Fruit fly (Drosophila melanogaster) S2 (cell line): ENCODE results near the gene CG43446.

ENCODE experiments used
- CG8478 ChIP-seq: fragments of >200 bp; optimal IDR thresholded peaks from 2 replicates; lab custom pipeline; 2018
- CTCF ChIP-seq, 2 experiments: fragments of >200 bp; optimal IDR thresholded peaks; 2 replicates each; lab custom pipeline; 2018

Gene CG43446

dm6 chr3R:20984902-20985301, 2.8 kb downstream of the CG43446 start:
- TF ChIP-seq CG8478 (no peak), CTCF (optimal IDR thresholded peaks at IDR 0.05; lab: Kevin White, UChicago) (no peak)

DNA sequence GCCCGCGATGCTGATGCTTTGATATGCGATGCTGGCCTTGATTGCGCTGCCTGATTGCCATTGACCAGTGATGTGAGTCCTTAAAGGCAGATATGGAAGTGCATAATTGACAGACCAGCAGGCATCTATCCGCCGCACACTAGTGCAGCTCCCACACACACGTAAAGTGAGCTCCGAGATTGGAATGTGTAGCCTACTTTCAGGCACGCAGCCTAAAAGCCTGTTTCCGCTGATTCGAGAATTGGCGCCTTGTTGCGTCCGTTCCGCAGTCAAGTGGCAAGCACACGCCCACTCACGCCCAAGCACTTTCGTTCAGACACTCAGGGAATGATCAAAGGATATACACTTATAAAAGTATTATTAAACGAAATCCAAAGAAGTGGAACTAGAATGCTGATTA, 3.6 kb downstream of the CG43446 start:
- no peak for TF ChIP-seq CG8478
- peak; percentile 80 to 82 for TF ChIP-seq CTCF (optimal IDR thresholded peaks at IDR 0.05; lab: Kevin White, UChicago)

- TF ChIP-seq CG8478 (no peak), CTCF (optimal IDR thresholded peaks at IDR 0.05; lab: Kevin White, UChicago) (no peak)
These were observed 9.9 kb downstream of the CG43446 start, which contains the start of gene Calx for dm6 chr3R:20977846-20978295. Gene Calx, plus strand, starts transcription at chr3R:20978183.

DNA sequence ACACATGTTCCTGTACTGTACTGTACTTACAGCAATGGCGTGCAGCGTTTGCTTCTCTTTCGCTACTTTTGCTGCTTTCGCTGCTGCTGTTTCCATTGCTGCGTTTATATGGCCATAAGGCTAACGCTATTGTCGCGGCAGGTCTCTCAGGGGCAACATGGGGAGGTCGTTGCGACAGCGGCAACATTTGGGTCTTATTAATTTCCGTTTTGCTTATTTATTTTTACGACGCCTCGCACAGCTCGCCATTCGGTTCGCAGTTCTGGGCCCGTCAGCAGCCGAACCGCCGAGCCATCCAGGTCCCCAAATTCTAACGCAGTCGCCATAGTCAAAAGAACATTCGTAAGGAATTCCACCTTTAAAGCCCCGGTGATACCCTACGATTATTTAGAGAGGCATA, 11.1 kb downstream of the CG43446 start:
- no peak for TF ChIP-seq CTCF (optimal IDR thresholded peaks at IDR 0.05; lab: Kevin White, UChicago)
- TF ChIP-seq CG8478 = no peak

- TF ChIP-seq CG8478 (no peak), CTCF (optimal IDR thresholded peaks at IDR 0.05; lab: Kevin White, UChicago) (no peak)
These were observed 24.8 kb downstream of the CG43446 start for dm6 chr3R:20962965-20963364.

- TF ChIP-seq CG8478 = no peak
- no peak for TF ChIP-seq CTCF (optimal IDR thresholded peaks at IDR 0.05; lab: Kevin White, UChicago)
These were observed 25.7 kb downstream of the CG43446 start for dm6 chr3R:20961993-20962392.

DNA sequence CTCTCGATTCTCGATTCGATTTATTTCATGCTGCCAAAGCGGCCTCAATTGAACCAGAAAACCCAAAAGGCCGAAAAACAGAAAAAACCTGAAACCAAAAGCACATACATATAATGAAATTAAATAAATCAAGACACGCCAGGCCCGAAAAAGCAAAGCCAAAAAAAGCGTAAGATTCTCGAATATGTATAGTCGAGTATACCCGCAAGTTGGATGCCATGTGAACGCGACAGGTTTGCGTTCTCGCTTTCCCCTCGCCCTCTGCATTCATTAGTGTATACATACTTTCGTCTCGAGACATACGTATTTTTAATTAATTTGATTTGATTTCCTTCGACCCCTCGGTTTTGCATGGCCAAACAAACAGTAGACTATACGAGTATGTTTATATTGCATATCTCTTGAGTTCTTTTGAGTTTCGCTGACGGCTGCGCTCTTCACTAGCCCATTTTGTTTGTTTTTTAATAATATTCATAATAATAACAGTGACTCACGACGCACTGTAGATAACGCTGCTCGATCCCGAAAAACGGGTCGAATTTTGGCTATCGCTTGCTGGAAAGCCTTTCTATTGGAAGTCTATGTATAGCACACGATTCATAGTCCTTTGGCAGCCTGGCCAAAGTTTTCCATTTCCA, 26.7 kb downstream of the CG43446 start:
- TF ChIP-seq CTCF (optimal IDR thresholded peaks at IDR 0.05; lab: Kevin White, UChicago) = no peak
- no peak for TF ChIP-seq CG8478

DNA sequence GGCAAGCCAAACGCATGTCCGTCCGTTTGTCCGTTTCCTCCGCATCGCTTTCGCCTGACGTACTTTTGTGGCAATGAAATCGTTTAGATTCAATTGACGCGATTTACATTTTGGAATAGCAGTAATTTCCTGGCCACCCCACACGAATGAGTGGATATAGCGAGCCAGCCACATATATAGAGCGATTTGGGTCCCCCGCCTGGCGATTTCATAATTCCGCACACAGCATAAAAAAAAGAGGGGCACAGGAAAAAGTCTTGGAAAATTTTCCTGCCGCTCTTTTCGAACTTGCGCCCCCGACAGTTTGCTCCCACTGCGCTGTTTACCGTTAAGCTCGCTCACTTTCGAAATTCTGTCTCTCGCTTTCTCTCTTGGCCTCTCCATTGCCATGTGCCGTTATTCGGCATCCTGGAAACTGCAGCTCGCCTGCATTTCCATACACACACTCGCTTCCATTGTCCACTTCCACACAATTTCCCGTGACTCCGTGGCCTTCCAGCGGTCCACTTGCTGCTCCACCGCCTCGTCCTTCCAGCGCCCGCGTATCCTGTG, 29.1 kb downstream of the CG43446 start:
- TF ChIP-seq CG8478 = no peak
- TF ChIP-seq CTCF (optimal IDR thresholded peaks at IDR 0.05; lab: Kevin White, UChicago) = no peak

- no peak for TF ChIP-seq CG8478
- TF ChIP-seq CTCF (optimal IDR thresholded peaks at IDR 0.05; lab: Kevin White, UChicago) = no peak
These were observed 30.6 kb downstream of the CG43446 start for dm6 chr3R:20956875-20957874.

DNA sequence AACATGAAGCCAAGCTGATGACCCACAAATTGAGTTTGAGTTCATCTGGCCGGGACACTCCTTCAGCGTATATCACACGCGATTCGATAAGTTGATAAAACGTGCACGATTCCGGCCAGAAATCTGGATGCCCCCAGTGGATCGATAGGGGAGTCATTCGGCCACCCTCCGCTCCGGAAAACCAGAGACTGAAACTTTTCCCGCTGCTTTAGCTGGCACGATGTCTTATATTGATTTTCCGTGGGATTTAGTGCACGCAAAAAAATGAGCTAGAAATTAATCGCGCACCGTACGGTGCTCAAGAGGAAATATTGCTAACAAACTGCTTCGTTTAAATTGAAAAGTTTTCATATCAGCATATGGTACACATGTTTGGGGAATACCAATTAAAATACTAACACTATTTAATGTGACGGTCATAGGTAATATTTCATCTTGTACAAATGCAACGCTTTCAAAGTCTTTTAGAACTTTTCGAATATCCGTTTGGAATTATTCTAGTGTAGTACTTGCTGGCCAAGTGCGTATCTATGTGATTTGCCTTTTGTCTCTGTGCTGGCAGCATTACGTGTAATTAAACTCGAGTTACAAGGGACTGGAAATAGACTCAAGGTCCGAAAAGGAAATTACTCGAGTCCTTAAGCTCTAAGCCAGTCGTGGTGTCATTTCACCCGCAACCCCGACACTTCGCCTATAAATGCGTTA, 31.7 kb downstream of the CG43446 start:
- TF ChIP-seq CTCF (optimal IDR thresholded peaks at IDR 0.05; lab: Kevin White, UChicago) (no peak), CG8478 (no peak)

- TF ChIP-seq CTCF (optimal IDR thresholded peaks at IDR 0.05; lab: Kevin White, UChicago) = no peak
These were observed 32.6 kb downstream of the CG43446 start for dm6 chr3R:20955119-20955518.

DNA sequence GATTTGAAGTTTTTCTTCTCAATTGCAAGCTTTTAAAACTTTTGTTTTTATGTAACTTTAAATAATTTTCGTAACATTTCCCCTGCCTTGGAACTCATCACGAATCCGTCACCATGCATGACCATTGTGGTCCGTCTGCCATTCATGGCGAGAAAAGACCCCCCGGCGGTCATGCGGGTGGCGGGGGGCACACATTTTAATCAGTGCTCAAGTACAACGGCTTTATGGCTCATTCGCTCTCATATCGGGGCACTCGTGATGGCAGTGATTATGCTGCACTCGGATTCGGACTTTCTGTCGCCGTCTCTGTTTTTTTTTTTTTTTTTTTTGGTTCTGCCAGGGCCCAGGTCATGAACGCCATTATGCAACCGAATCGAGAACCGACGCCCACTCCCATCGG, 33.2 kb downstream of the CG43446 start:
- TF ChIP-seq CG8478 (no peak), CTCF (optimal IDR thresholded peaks at IDR 0.05; lab: Kevin White, UChicago) (no peak)

DNA sequence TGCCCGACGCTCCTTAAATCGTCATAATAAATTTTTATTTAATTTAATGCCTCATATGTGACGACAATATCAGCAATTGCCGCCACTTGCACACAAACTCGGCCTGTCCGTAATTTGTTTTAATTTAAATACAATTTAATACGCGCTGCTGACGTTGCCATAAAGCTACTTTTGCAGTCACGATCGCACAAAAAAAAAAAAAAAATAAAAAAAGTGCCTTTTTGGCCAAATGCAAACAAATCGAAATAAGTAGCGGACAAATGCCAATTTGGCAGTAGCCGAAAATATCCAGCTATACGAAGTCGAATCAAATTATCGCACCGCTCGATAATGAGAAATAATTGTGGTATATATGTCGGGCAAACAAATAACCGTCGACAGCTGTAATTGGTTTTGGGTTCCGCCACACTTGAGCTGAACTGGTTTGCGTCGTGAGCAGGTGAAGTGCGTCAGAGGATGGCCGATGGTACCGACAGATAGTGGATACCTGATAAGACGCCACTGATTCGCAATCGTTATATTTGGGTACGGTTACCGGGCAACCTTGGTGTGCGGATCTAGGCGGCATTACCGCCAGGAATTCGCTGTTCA, 35.2 kb downstream of the CG43446 start:
- TF ChIP-seq CG8478 = no peak
- TF ChIP-seq CTCF (optimal IDR thresholded peaks at IDR 0.05; lab: Kevin White, UChicago) = no peak

dm6 chr3R:20951353-20951955, 36.3 kb downstream of the CG43446 start:
- TF ChIP-seq CTCF (optimal IDR thresholded peaks at IDR 0.05; lab: Kevin White, UChicago) (no peak), CG8478 (no peak)

DNA sequence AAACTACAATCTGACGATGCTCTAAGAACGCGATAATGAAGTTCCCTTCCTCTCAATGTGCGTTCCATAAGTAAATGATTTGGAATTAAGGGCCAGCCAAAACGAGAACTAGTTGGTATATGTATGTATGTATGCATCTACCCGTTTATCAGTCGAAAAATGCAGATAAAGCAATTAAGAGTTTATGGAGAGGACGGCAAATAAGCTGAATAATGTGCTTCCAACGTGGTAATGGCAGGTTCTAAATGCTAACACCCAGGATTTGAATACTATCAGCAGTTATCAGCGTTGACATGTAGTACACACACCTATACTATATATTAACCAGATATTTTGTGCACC, 37.1 kb downstream of the CG43446 start:
- no peak for TF ChIP-seq CG8478
- no peak for TF ChIP-seq CTCF (optimal IDR thresholded peaks at IDR 0.05; lab: Kevin White, UChicago)
